Fruit fly (Drosophila melanogaster) whole organism, embryonic: Measurements from ENCODE around the gene retm.

Experiments
- Ada2b ChIP-seq: fragments of 200-800 bp; sonication (Bioruptor generic); IDR thresholded peaks from 2 replicates; pipeline ENCODE4 v1.3.6; 2022; ENCODE audit warnings: missing biosample characterization, missing genetic modification characterization
- Atf3 ChIP-seq: fragments of 200-800 bp; sonication (Bioruptor generic); optimal IDR thresholded peaks from 3 replicates; lab custom pipeline; 2016; ENCODE audit warnings: missing biosample characterization, missing genetic modification characterization
- B-H2 ChIP-seq: fragments of 200-800 bp; sonication (Bioruptor generic); optimal IDR thresholded peaks from 2 replicates; lab custom pipeline; 2018; ENCODE audit warnings: missing biosample characterization, mild to moderate bottlenecking, missing genetic modification characterization
- Bteb2 ChIP-seq: fragments of 200-800 bp; sonication (Bioruptor generic); optimal IDR thresholded peaks from 2 replicates; lab custom pipeline; 2016; ENCODE audit warnings: missing biosample characterization, missing genetic modification characterization
- CG10267 ChIP-seq: fragments of 200-800 bp; sonication (Bioruptor generic); optimal IDR thresholded peaks from 2 replicates; lab custom pipeline; 2018; ENCODE audit warnings: missing biosample characterization, mild to moderate bottlenecking, missing genetic modification characterization, moderate library complexity
- CG10565 ChIP-seq: fragments of 200-800 bp; sonication (Bioruptor generic); optimal IDR thresholded peaks from 3 replicates; lab custom pipeline; 2016; ENCODE audit warnings: missing biosample characterization, mild to moderate bottlenecking, missing genetic modification characterization
- CG11398 ChIP-seq: fragments of 200-800 bp; sonication (Bioruptor generic); optimal IDR thresholded peaks from 2 replicates; lab custom pipeline; 2016; ENCODE audit warnings: missing biosample characterization, missing genetic modification characterization
- CG12391 ChIP-seq: fragments of 200-800 bp; sonication (Bioruptor generic); optimal IDR thresholded peaks from 3 replicates; lab custom pipeline; 2018; ENCODE audit warnings: missing biosample characterization, mild to moderate bottlenecking, missing genetic modification characterization, moderate library complexity
- CG12659 ChIP-seq: fragments of 200-800 bp; sonication (Bioruptor generic); optimal IDR thresholded peaks from 3 replicates; lab custom pipeline; 2017; ENCODE audit warnings: mild to moderate bottlenecking, missing biosample characterization, missing genetic modification reagents, missing genetic modification characterization
- CG1647 ChIP-seq: fragments of 200-800 bp; sonication (Bioruptor generic); optimal IDR thresholded peaks from 3 replicates; lab custom pipeline; 2016; ENCODE audit warnings: missing biosample characterization, missing genetic modification characterization
- CG16815 ChIP-seq: fragments of 200-800 bp; sonication (Bioruptor generic); optimal IDR thresholded peaks from 3 replicates; lab custom pipeline; 2017; ENCODE audit warnings: missing biosample characterization, mild to moderate bottlenecking, missing genetic modification characterization
- CG18011 ChIP-seq: fragments of 200-800 bp; sonication (Bioruptor generic); optimal IDR thresholded peaks from 2 replicates; lab custom pipeline; 2017; ENCODE audit warnings: missing biosample characterization, missing genetic modification characterization, mild to moderate bottlenecking, moderate library complexity, missing genotype
- CG30403 ChIP-seq: fragments of 200-800 bp; sonication (Bioruptor generic); optimal IDR thresholded peaks from 3 replicates; lab custom pipeline; 2016; ENCODE audit warnings: missing biosample characterization, missing genetic modification characterization
- CG4707 ChIP-seq: fragments of 200-800 bp; sonication (Bioruptor generic); optimal IDR thresholded peaks from 2 replicates; lab custom pipeline; 2018; ENCODE audit warnings: missing biosample characterization, mild to moderate bottlenecking, missing genetic modification characterization, moderate library complexity
- CG6254 ChIP-seq: fragments of 200-800 bp; sonication (Bioruptor generic); optimal IDR thresholded peaks from 3 replicates; lab custom pipeline; 2017; ENCODE audit warnings: mild to moderate bottlenecking, missing biosample characterization, missing genetic modification reagents, missing genetic modification characterization
- CG6854 ChIP-seq: fragments of 200-800 bp; sonication (Bioruptor generic); optimal IDR thresholded peaks from 3 replicates; lab custom pipeline; 2017; ENCODE audit warnings: missing biosample characterization, mild to moderate bottlenecking, missing genetic modification characterization
- CG7928 ChIP-seq: fragments of 200-800 bp; sonication (Bioruptor generic); optimal IDR thresholded peaks from 2 replicates; lab custom pipeline; 2017; ENCODE audit warnings: missing biosample characterization, mild to moderate bottlenecking, missing genetic modification characterization
- CG7963 ChIP-seq: fragments of 200-800 bp; sonication (Bioruptor generic); IDR thresholded peaks from 3 replicates; pipeline ENCODE4 v1.3.6; 2022; ENCODE audit warnings: missing biosample characterization, missing genetic modification characterization; ENCODE audit not compliant: partially characterized antibody
- CG9797 ChIP-seq: fragments of 200-800 bp; sonication (Bioruptor generic); optimal IDR thresholded peaks from 3 replicates; lab custom pipeline; 2018; ENCODE audit warnings: missing biosample characterization, mild to moderate bottlenecking, missing genetic modification characterization
- CG9876 ChIP-seq: fragments of 200-800 bp; sonication (Bioruptor generic); optimal IDR thresholded peaks from 2 replicates; lab custom pipeline; 2016; ENCODE audit warnings: missing biosample characterization, missing genetic modification characterization
- CTCF ChIP-seq: fragments of 200-800 bp; sonication (Bioruptor generic); optimal IDR thresholded peaks from 2 replicates; lab custom pipeline; 2017; ENCODE audit warnings: missing biosample characterization, mild to moderate bottlenecking, missing genetic modification characterization, moderate library complexity
- Dek ChIP-seq: fragments of 200-800 bp; sonication (Bioruptor generic); optimal IDR thresholded peaks from 3 replicates; lab custom pipeline; 2019; ENCODE audit warnings: missing biosample characterization, mild to moderate bottlenecking, missing genetic modification characterization, moderate library complexity
- Drgx ChIP-seq: fragments of 200-800 bp; sonication (Bioruptor generic); IDR thresholded peaks from 2 replicates; pipeline ENCODE4 v1.3.6; 2022; ENCODE audit warnings: missing biosample characterization, missing genetic modification characterization
- Ets65A ChIP-seq: fragments of 200-800 bp; sonication (Bioruptor generic); peaks from one replicate; lab custom pipeline; 2016; ENCODE audit warnings: missing biosample characterization, missing genetic modification characterization
- Ets97D ChIP-seq: fragments of 200-800 bp; sonication (Bioruptor generic); optimal IDR thresholded peaks from 3 replicates; lab custom pipeline; 2016; ENCODE audit warnings: missing biosample characterization, missing genetic modification characterization
- HHEX ChIP-seq: fragments of 200-800 bp; sonication (Bioruptor generic); optimal IDR thresholded peaks from 3 replicates; lab custom pipeline; 2017; ENCODE audit warnings: missing biosample characterization, mild to moderate bottlenecking, missing genetic modification characterization, missing genetic modification reagents
- NK7.1 ChIP-seq: fragments of 200-800 bp; sonication (Bioruptor generic); optimal IDR thresholded peaks from 3 replicates; lab custom pipeline; 2016; ENCODE audit warnings: missing biosample characterization, missing genetic modification characterization
- Pdp1 ChIP-seq, 2 experiments: fragments of 200-800 bp; sonication (Bioruptor generic); optimal IDR thresholded peaks; 3 replicates each; lab custom pipeline; 2016; ENCODE audit warnings: missing biosample characterization in 2 of 2, missing genetic modification characterization in 2 of 2, mild to moderate bottlenecking in 1 of 2, moderate library complexity in 1 of 2
- Taf1 ChIP-seq: fragments of 200-800 bp; sonication (Bioruptor generic); IDR thresholded peaks from 2 replicates; pipeline ENCODE4 v1.3.6; 2022; ENCODE audit warnings: missing biosample characterization, missing genetic modification characterization
- dpn ChIP-seq, 2 experiments: fragments of 200-800 bp; sonication (Bioruptor generic); optimal IDR thresholded peaks; 3 replicates each; lab custom pipeline; 2016; ENCODE audit warnings: missing biosample characterization in 2 of 2, missing genetic modification characterization in 2 of 2
- ewg ChIP-seq: fragments of 200-800 bp; sonication (Bioruptor generic); optimal IDR thresholded peaks from 3 replicates; lab custom pipeline; 2017; ENCODE audit warnings: mild to moderate bottlenecking, missing biosample characterization, missing genetic modification reagents, missing genetic modification characterization
- gcm2 ChIP-seq: fragments of 200-800 bp; sonication (Bioruptor generic); optimal IDR thresholded peaks from 2 replicates; lab custom pipeline; 2016; ENCODE audit warnings: missing biosample characterization, missing genetic modification characterization
- gem ChIP-seq: fragments of 200-800 bp; sonication (Bioruptor generic); optimal IDR thresholded peaks from 2 replicates; lab custom pipeline; 2019; ENCODE audit warnings: missing biosample characterization, mild to moderate bottlenecking, missing genetic modification characterization, moderate library complexity
- h ChIP-seq: fragments of >200 bp; optimal IDR thresholded peaks from 2 replicates; lab custom pipeline; 2017
- hbn ChIP-seq: fragments of 200-800 bp; sonication (Bioruptor generic); IDR thresholded peaks from 2 replicates; pipeline ENCODE4 v1.3.6; 2022; ENCODE audit warnings: missing biosample characterization, missing genetic modification characterization; ENCODE audit not compliant: partially characterized antibody
- hth ChIP-seq: fragments of >200 bp; optimal IDR thresholded peaks from 2 replicates; lab custom pipeline; 2017; ENCODE audit warnings: inconsistent platforms
- inv ChIP-seq: fragments of 200-800 bp; sonication (Bioruptor generic); IDR thresholded peaks from 2 replicates; pipeline ENCODE4 v1.3.6; 2022; ENCODE audit warnings: missing biosample characterization, missing genetic modification characterization; ENCODE audit not compliant: partially characterized antibody
- ken ChIP-seq: fragments of 200-800 bp; sonication (Bioruptor generic); IDR thresholded peaks from 3 replicates; pipeline ENCODE4 v1.3.6; 2022; ENCODE audit warnings: missing biosample characterization, missing genetic modification characterization
- odd ChIP-seq: fragments of 200-800 bp; sonication (Bioruptor generic); optimal IDR thresholded peaks from 2 replicates; lab custom pipeline; 2017; ENCODE audit warnings: missing biosample characterization, mild to moderate bottlenecking, missing genetic modification characterization
- org-1 ChIP-seq: fragments of 200-800 bp; sonication (Bioruptor generic); optimal IDR thresholded peaks from 2 replicates; lab custom pipeline; 2017; ENCODE audit warnings: missing biosample characterization, missing genetic modification characterization
- pita ChIP-seq: fragments of 200-800 bp; sonication (Bioruptor generic); optimal IDR thresholded peaks from 2 replicates; lab custom pipeline; 2017; ENCODE audit warnings: missing biosample characterization, mild to moderate bottlenecking, missing genetic modification characterization
- prd ChIP-seq, 3 experiments: fragments of >200 bp in 2 of 3; fragments of 200-800 bp in 1 of 3; sonication (Bioruptor generic) in 1 of 3; optimal IDR thresholded peaks in 2 of 3; IDR thresholded peaks in 1 of 3; 2 replicates in 2 of 3; 3 replicates in 1 of 3; pipeline versions ENCODE4 v1.3.6 to Lab custom; 2017 to 2022; ENCODE audit warnings: missing biosample characterization in 1 of 3, missing genetic modification characterization in 1 of 3
- ranshi ChIP-seq: fragments of 200-800 bp; sonication (Bioruptor generic); IDR thresholded peaks from 2 replicates; pipeline ENCODE4 v1.3.6; 2022; ENCODE audit warnings: missing biosample characterization, missing genetic modification characterization
- seq ChIP-seq: fragments of 200-800 bp; sonication (Bioruptor generic); IDR thresholded peaks from 2 replicates; pipeline ENCODE4 v1.3.6; 2022; ENCODE audit warnings: missing biosample characterization, missing genetic modification characterization
- tap ChIP-seq: fragments of 200-800 bp; optimal IDR thresholded peaks from 3 replicates; lab custom pipeline; 2019; ENCODE audit warnings: missing biosample characterization, mild to moderate bottlenecking, missing genetic modification characterization, moderate library complexity
- tll ChIP-seq, 2 experiments: fragments of 200-800 bp in 1 of 2; fragments of >200 bp in 1 of 2; sonication (Bioruptor generic) in 1 of 2; optimal IDR thresholded peaks; 2 replicates each; lab custom pipeline; 2017 to 2019; ENCODE audit warnings: missing biosample characterization in 2 of 2, missing genetic modification characterization in 2 of 2, mild to moderate bottlenecking in 1 of 2, moderate library complexity in 1 of 2
- tx ChIP-seq: fragments of 200-800 bp; sonication (Bioruptor generic); optimal IDR thresholded peaks from 2 replicates; lab custom pipeline; 2016; ENCODE audit warnings: missing biosample characterization, missing genetic modification characterization
- vfl ChIP-seq: fragments of 200-800 bp; sonication (Bioruptor generic); optimal IDR thresholded peaks from 2 replicates; lab custom pipeline; 2016; ENCODE audit warnings: missing biosample characterization, missing genetic modification characterization
- yki ChIP-seq: fragments of >200 bp; optimal IDR thresholded peaks from 3 replicates; lab custom pipeline; 2018
- z ChIP-seq: fragments of 200-800 bp; sonication (Bioruptor generic); IDR thresholded peaks from 3 replicates; pipeline ENCODE4 v1.3.6; 2022; ENCODE audit warnings: missing biosample characterization, missing genetic modification characterization

retm gene

DNA sequence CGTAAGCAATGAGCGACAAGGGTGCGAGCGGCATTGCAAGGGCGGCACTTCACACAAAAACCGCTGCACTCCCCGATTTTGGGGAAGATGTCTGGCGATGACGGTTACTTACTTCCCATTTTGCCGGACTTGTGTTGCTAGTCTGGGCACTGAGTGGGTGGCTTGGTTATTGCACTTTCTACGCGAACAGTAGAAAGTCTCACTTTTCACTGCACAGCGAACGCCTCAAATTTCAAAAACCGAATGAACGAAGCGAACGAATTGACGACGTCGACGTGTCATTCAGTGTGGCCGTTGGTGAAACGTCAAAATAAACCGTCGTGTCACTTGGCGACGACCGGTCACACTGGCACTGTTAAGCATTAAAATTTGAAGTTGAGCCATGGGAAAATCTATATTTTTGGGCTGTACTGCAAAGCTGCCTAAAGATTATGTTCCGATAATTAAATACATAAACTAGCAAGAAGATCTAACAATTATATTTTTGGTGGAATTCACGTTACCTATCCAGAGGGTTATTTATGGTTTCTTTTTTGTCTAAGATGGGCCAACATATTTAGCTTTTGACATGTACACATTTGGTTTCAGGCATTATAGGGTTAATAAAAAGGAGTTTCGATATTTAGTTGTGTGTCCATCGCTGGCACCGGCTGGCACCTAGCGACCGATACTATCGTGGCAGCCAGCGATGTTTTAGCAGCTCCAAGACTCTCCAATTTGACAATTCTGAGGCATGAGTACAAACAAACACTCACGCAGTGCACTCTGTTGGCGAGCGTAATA lies 24.7 kb upstream of the retm start, which contains the start of the genes Sec61alpha and Daxx (continued):
- TF ChIP-seq B-H2 (GFP tag; lab: Kevin White, UChicago) (peak; percentile 78), CG1647 (peak; percentile 76), vfl (GFP tag; lab: Kevin White, UChicago) (peak; percentile 87), CG6254 (no peak), CG9797 (GFP tag; lab: Kevin White, UChicago) (peak; percentile 95), NK7.1 (GFP tag; lab: Kevin White, UChicago) (peak; percentile 68), CG11398 (GFP tag; lab: Kevin White, UChicago) (peak; percentile 64), CG10565 (GFP tag; lab: Kevin White, UChicago) (peak; percentile 31), Ets97D (GFP tag; lab: Kevin White, UChicago) (peak; percentile 93), CG30403 (peak; percentile 93), gem (tag; lab: Kevin White, UChicago) (peak; percentile 89), CG10267 (tag; lab: Kevin White, UChicago) (peak; percentile 81), dpn (GFP tag; optimal IDR thresholded peaks at IDR 0.05; lab: Kevin White, UChicago) (peak; percentile 88 to 92), z (peak; percentile 31; the same call in 1 of the 3 replicates), CG12391 (tag; lab: Kevin White, UChicago) (peak; percentile 87), hbn (peak; percentile 98), CG7928 (GFP tag; lab: Kevin White, UChicago) (peak; percentile 41), Drgx (GFP tag; lab: Robert Waterston, UW) (peak; percentile 71), Dek (peak; percentile 87), org-1 (GFP tag; lab: Kevin White, UChicago) (peak; percentile 1), seq (GFP tag; lab: Robert Waterston, UW) (peak; percentile 64), yki (no peak), CG18011 (GFP tag; lab: Kevin White, UChicago) (peak; percentile 95), HHEX (peak; percentile 68), CTCF (GFP tag; lab: Kevin White, UChicago) (peak; percentile 20), hth (no peak), CG12659 (GFP tag; lab: Kevin White, UChicago) (peak; percentile 85), ewg (peak; percentile 63), tll (GFP tag; optimal IDR thresholded peaks at IDR 0.05; lab: Kevin White, UChicago) (peak; percentile 4 to 69), gcm2 (GFP tag; lab: Kevin White, UChicago) (peak; percentile 43), Atf3 (GFP tag; lab: Kevin White, UChicago) (peak; percentile 84), tap (peak; percentile 33), h (lab: Kevin White, UChicago) (no peak), Ets65A (GFP tag; lab: Kevin White, UChicago) (peak; percentile 98), prd (optimal IDR thresholded peaks at IDR 0.05; lab: Kevin White, UChicago) (no peak), prd (GFP tag; IDR thresholded peaks at IDR 0.05; lab: Robert Waterston, UW) (peak; percentile 89), CG6854 (GFP tag; lab: Kevin White, UChicago) (peak; percentile 20), Taf1 (GFP tag; lab: Robert Waterston, UW) (peak; percentile 78), pita (no peak), tx (peak; percentile 87), Pdp1 (GFP tag; optimal IDR thresholded peaks at IDR 0.05; lab: Kevin White, UChicago) (peak; percentile 73 to 90), Ada2b (peak; percentile 75), ken (peak; percentile 83), CG7963 (GFP tag; lab: Robert Waterston, UW) (peak; percentile 100), odd (GFP tag; lab: Kevin White, UChicago) (peak; percentile 48), Bteb2 (GFP tag; lab: Kevin White, UChicago) (peak; percentile 82), CG16815 (GFP tag; lab: Kevin White, UChicago) (peak; percentile 73), inv (GFP tag; lab: Robert Waterston, UW) (peak; percentile 100), CG4707 (GFP tag; lab: Kevin White, UChicago) (no peak), CG9876 (GFP tag; lab: Kevin White, UChicago) (peak; percentile 85), ranshi (peak; percentile 89)
